Fruit fly (Drosophila melanogaster) whole organism, embryonic: ENCODE data around the gene dgt2.

ENCODE experiments used
- Ada2b ChIP-seq: fragments of 200-800 bp; sonication (Bioruptor generic); IDR thresholded peaks from 2 replicates; pipeline ENCODE4 v1.3.6; 2022; ENCODE audit warnings: missing biosample characterization, missing genetic modification characterization
- Asciz ChIP-seq: fragments of 200-800 bp; sonication (Bioruptor generic); optimal IDR thresholded peaks from 2 replicates; lab custom pipeline; 2017; ENCODE audit warnings: missing biosample characterization, mild to moderate bottlenecking, missing genetic modification characterization, missing genetic modification reagents
- Blimp-1 ChIP-seq: fragments of 200-800 bp; sonication (Bioruptor generic); optimal IDR thresholded peaks from 3 replicates; lab custom pipeline; 2018; ENCODE audit warnings: missing biosample characterization, missing genetic modification characterization, mild to moderate bottlenecking, moderate library complexity, missing genetic modification reagents
- CG1024 ChIP-seq: fragments of 200-800 bp; sonication (Bioruptor generic); IDR thresholded peaks from 2 replicates; pipeline ENCODE4 v1.3.6; 2022; ENCODE audit warnings: missing biosample characterization, missing genetic modification characterization
- CG14710 ChIP-seq: fragments of 200-800 bp; sonication (Bioruptor generic); optimal IDR thresholded peaks from 3 replicates; lab custom pipeline; 2019; ENCODE audit warnings: missing biosample characterization, mild to moderate bottlenecking, missing genetic modification characterization, moderate library complexity
- CG18599 ChIP-seq: fragments of 200-800 bp; sonication (Bioruptor generic); optimal IDR thresholded peaks from 3 replicates; lab custom pipeline; 2017; ENCODE audit warnings: missing biosample characterization, missing genetic modification characterization, mild to moderate bottlenecking, moderate library complexity, missing genetic modification reagents
- CG18619 ChIP-seq: fragments of 200-800 bp; sonication (Bioruptor generic); optimal IDR thresholded peaks from 3 replicates; lab custom pipeline; 2017; ENCODE audit warnings: missing biosample characterization, mild to moderate bottlenecking, missing genetic modification characterization
- CG3281 ChIP-seq: fragments of 200-800 bp; sonication (Bioruptor generic); optimal IDR thresholded peaks from 3 replicates; lab custom pipeline; 2017; ENCODE audit warnings: missing biosample characterization, mild to moderate bottlenecking, missing genetic modification characterization
- CG33213 ChIP-seq: fragments of 200-800 bp; sonication (Bioruptor generic); optimal IDR thresholded peaks from 3 replicates; lab custom pipeline; 2016; ENCODE audit warnings: missing biosample characterization, missing genetic modification characterization
- CG33557 ChIP-seq: fragments of 200-800 bp; sonication (Bioruptor generic); optimal IDR thresholded peaks from 2 replicates; lab custom pipeline; 2019; ENCODE audit warnings: missing biosample characterization, mild to moderate bottlenecking, missing genetic modification characterization, moderate library complexity
- CG34224 ChIP-seq: fragments of 200-800 bp; sonication (Bioruptor generic); IDR thresholded peaks from 3 replicates; pipeline ENCODE4 v1.3.6; 2022; ENCODE audit warnings: missing biosample characterization, missing genetic modification characterization; ENCODE audit not compliant: partially characterized antibody
- CG4424 ChIP-seq: fragments of 200-800 bp; sonication (Bioruptor generic); optimal IDR thresholded peaks from 3 replicates; lab custom pipeline; 2016; ENCODE audit warnings: missing biosample characterization, missing genetic modification characterization
- CG4707 ChIP-seq: fragments of 200-800 bp; sonication (Bioruptor generic); optimal IDR thresholded peaks from 2 replicates; lab custom pipeline; 2018; ENCODE audit warnings: missing biosample characterization, mild to moderate bottlenecking, missing genetic modification characterization, moderate library complexity
- CG6683 ChIP-seq: fragments of 200-800 bp; sonication (Bioruptor generic); optimal IDR thresholded peaks from 2 replicates; lab custom pipeline; 2017; ENCODE audit warnings: missing biosample characterization, mild to moderate bottlenecking, missing genetic modification characterization, missing genetic modification reagents
- CG7556 ChIP-seq: fragments of 200-800 bp; sonication (Bioruptor generic); optimal IDR thresholded peaks from 2 replicates; lab custom pipeline; 2017; ENCODE audit warnings: missing biosample characterization, mild to moderate bottlenecking, missing genetic modification characterization
- CG8290 ChIP-seq, 3 experiments: fragments of 200-800 bp; sonication (Bioruptor generic); optimal IDR thresholded peaks; 2 replicates each; lab custom pipeline; 2016 to 2019; ENCODE audit warnings: missing biosample characterization in 3 of 3, missing genetic modification characterization in 3 of 3, mild to moderate bottlenecking in 2 of 3, moderate library complexity in 1 of 3
- CG9215 ChIP-seq: fragments of 200-800 bp; sonication (Bioruptor generic); IDR thresholded peaks from 2 replicates; pipeline ENCODE4 v1.3.6; 2022; ENCODE audit warnings: missing biosample characterization, missing genetic modification characterization
- CG9437 ChIP-seq: fragments of 200-800 bp; sonication (Bioruptor generic); optimal IDR thresholded peaks from 2 replicates; lab custom pipeline; 2018; ENCODE audit warnings: missing biosample characterization, mild to moderate bottlenecking, missing genetic modification characterization
- CoRest ChIP-seq: fragments of 200-800 bp; sonication (Bioruptor generic); optimal IDR thresholded peaks from 3 replicates; lab custom pipeline; 2018; ENCODE audit warnings: missing biosample characterization, mild to moderate bottlenecking, missing genetic modification characterization, moderate library complexity
- Ets97D ChIP-seq: fragments of 200-800 bp; sonication (Bioruptor generic); optimal IDR thresholded peaks from 3 replicates; lab custom pipeline; 2016; ENCODE audit warnings: missing biosample characterization, missing genetic modification characterization
- Gug ChIP-seq: fragments of 200-800 bp; sonication (Bioruptor generic); IDR thresholded peaks from 4 replicates; pipeline ENCODE4 v1.3.6; 2022; ENCODE audit warnings: missing biosample characterization, missing genetic modification characterization
- Hand ChIP-seq: fragments of 200-800 bp; sonication (Bioruptor generic); optimal IDR thresholded peaks from 2 replicates; lab custom pipeline; 2017; ENCODE audit warnings: mild to moderate bottlenecking, missing biosample characterization, missing genetic modification reagents, missing genetic modification characterization
- MBD-R2 ChIP-seq: fragments of 200-800 bp; sonication (Bioruptor generic); IDR thresholded peaks from 2 replicates; pipeline ENCODE4 v1.3.6; 2022; ENCODE audit warnings: missing biosample characterization, missing genetic modification characterization
- Nf-YA ChIP-seq: fragments of 200-800 bp; sonication (Bioruptor generic); IDR thresholded peaks from 2 replicates; pipeline ENCODE4 v1.3.6; 2022; ENCODE audit warnings: missing biosample characterization, missing genetic modification characterization
- Nf-YB ChIP-seq: fragments of 200-800 bp; sonication (Bioruptor generic); optimal IDR thresholded peaks from 3 replicates; lab custom pipeline; 2019; ENCODE audit warnings: missing biosample characterization, mild to moderate bottlenecking, missing genetic modification characterization, moderate library complexity
- Six4 ChIP-seq: fragments of 200-800 bp; sonication (Bioruptor generic); optimal IDR thresholded peaks from 2 replicates; lab custom pipeline; 2016; ENCODE audit warnings: missing biosample characterization, missing genetic modification characterization
- TFAM ChIP-seq: fragments of 200-800 bp; sonication (Bioruptor generic); optimal IDR thresholded peaks from 2 replicates; lab custom pipeline; 2017; ENCODE audit warnings: missing biosample characterization, missing genetic modification characterization, inconsistent platforms
- Vsx1 ChIP-seq: fragments of 200-800 bp; sonication (Bioruptor generic); optimal IDR thresholded peaks from 2 replicates; lab custom pipeline; 2017; ENCODE audit warnings: missing biosample characterization, mild to moderate bottlenecking, missing genetic modification characterization, missing genetic modification reagents
- caup ChIP-seq: fragments of 200-800 bp; sonication (Bioruptor generic); optimal IDR thresholded peaks from 3 replicates; lab custom pipeline; 2017; ENCODE audit warnings: missing biosample characterization, mild to moderate bottlenecking, missing genetic modification characterization, moderate library complexity; ENCODE audit not compliant: severe bottlenecking
- chinmo ChIP-seq: fragments of 200-800 bp; sonication (Bioruptor generic); IDR thresholded peaks from 4 replicates; pipeline ENCODE4 v1.3.6; 2022; ENCODE audit warnings: missing biosample characterization, missing genetic modification characterization; ENCODE audit not compliant: partially characterized antibody
- chn ChIP-seq: fragments of 200-800 bp; sonication (Bioruptor generic); optimal IDR thresholded peaks from 2 replicates; lab custom pipeline; 2016; ENCODE audit warnings: missing biosample characterization, missing genetic modification characterization
- crol ChIP-seq: fragments of 200-800 bp; sonication (Bioruptor generic); IDR thresholded peaks from 2 replicates; pipeline ENCODE4 v1.3.6; 2022; ENCODE audit warnings: missing biosample characterization, missing genetic modification characterization
- dmrt11E ChIP-seq: fragments of 200-800 bp; sonication (Bioruptor generic); optimal IDR thresholded peaks from 3 replicates; lab custom pipeline; 2018; ENCODE audit warnings: missing biosample characterization, mild to moderate bottlenecking, missing genetic modification characterization, moderate library complexity
- emc ChIP-seq: fragments of 200-800 bp; sonication (Bioruptor generic); optimal IDR thresholded peaks from 2 replicates; lab custom pipeline; 2016; ENCODE audit warnings: missing biosample characterization, missing genetic modification characterization
- ewg ChIP-seq: fragments of 200-800 bp; sonication (Bioruptor generic); optimal IDR thresholded peaks from 3 replicates; lab custom pipeline; 2017; ENCODE audit warnings: mild to moderate bottlenecking, missing biosample characterization, missing genetic modification reagents, missing genetic modification characterization
- fru ChIP-seq: fragments of >200 bp; optimal IDR thresholded peaks from 2 replicates; lab custom pipeline; 2017
- hth ChIP-seq: fragments of >200 bp; optimal IDR thresholded peaks from 2 replicates; lab custom pipeline; 2017; ENCODE audit warnings: inconsistent platforms
- lab ChIP-seq: fragments of 200-800 bp; sonication (Bioruptor generic); optimal IDR thresholded peaks from 3 replicates; lab custom pipeline; 2017; ENCODE audit warnings: missing biosample characterization, missing genetic modification characterization, mild to moderate bottlenecking, moderate library complexity, missing genetic modification reagents
- odd ChIP-seq: fragments of 200-800 bp; sonication (Bioruptor generic); optimal IDR thresholded peaks from 2 replicates; lab custom pipeline; 2017; ENCODE audit warnings: missing biosample characterization, mild to moderate bottlenecking, missing genetic modification characterization
- pita ChIP-seq: fragments of 200-800 bp; sonication (Bioruptor generic); optimal IDR thresholded peaks from 2 replicates; lab custom pipeline; 2017; ENCODE audit warnings: missing biosample characterization, mild to moderate bottlenecking, missing genetic modification characterization
- ranshi ChIP-seq: fragments of 200-800 bp; sonication (Bioruptor generic); IDR thresholded peaks from 2 replicates; pipeline ENCODE4 v1.3.6; 2022; ENCODE audit warnings: missing biosample characterization, missing genetic modification characterization
- run ChIP-seq: fragments of 200-800 bp; sonication (Bioruptor generic); optimal IDR thresholded peaks from 3 replicates; lab custom pipeline; 2018; ENCODE audit warnings: missing biosample characterization, mild to moderate bottlenecking, missing genetic modification characterization
- salm ChIP-seq: fragments of 200-800 bp; sonication (Bioruptor generic); optimal IDR thresholded peaks from 2 replicates; lab custom pipeline; 2018; ENCODE audit warnings: missing biosample characterization, mild to moderate bottlenecking, missing genetic modification characterization
- scrt ChIP-seq: fragments of 200-800 bp; sonication (Bioruptor generic); optimal IDR thresholded peaks from 2 replicates; lab custom pipeline; 2018; ENCODE audit warnings: missing biosample characterization, mild to moderate bottlenecking, missing genetic modification characterization, moderate library complexity
- sd ChIP-seq: fragments of 200-800 bp; sonication (Bioruptor generic); optimal IDR thresholded peaks from 3 replicates; lab custom pipeline; 2018; ENCODE audit warnings: missing biosample characterization, mild to moderate bottlenecking, missing genetic modification characterization, moderate library complexity
- sim ChIP-seq: fragments of 200-800 bp; sonication (Bioruptor generic); IDR thresholded peaks from 2 replicates; pipeline ENCODE4 v1.3.6; 2022; ENCODE audit warnings: missing biosample characterization, missing genetic modification characterization
- so ChIP-seq: fragments of 200-800 bp; sonication (Bioruptor generic); IDR thresholded peaks from 3 replicates; pipeline ENCODE4 v1.3.6; 2022; ENCODE audit warnings: missing biosample characterization, missing genetic modification characterization
- sr ChIP-seq: fragments of 200-800 bp; sonication (Bioruptor generic); IDR thresholded peaks from 3 replicates; pipeline ENCODE4 v1.3.6; 2022; ENCODE audit warnings: missing biosample characterization, missing genetic modification characterization
- tin ChIP-seq: fragments of 200-800 bp; sonication (Bioruptor generic); optimal IDR thresholded peaks from 3 replicates; lab custom pipeline; 2016; ENCODE audit warnings: missing biosample characterization, missing genetic modification characterization
- tll ChIP-seq, 2 experiments: fragments of 200-800 bp in 1 of 2; fragments of >200 bp in 1 of 2; sonication (Bioruptor generic) in 1 of 2; optimal IDR thresholded peaks; 2 replicates each; lab custom pipeline; 2017 to 2019; ENCODE audit warnings: missing biosample characterization in 2 of 2, missing genetic modification characterization in 2 of 2, mild to moderate bottlenecking in 1 of 2, moderate library complexity in 1 of 2

The dgt2 gene

dm6 chr2L:12021193-12021592 lies 31.5 kb downstream of the dgt2 start (continued):
- TF ChIP-seq Vsx1 (GFP tag; lab: Kevin White, UChicago) (peak; percentile 81), CG34224 (no peak), CG4424 (no peak), so (GFP tag; lab: Robert Waterston, UW) (peak; percentile 7; the same call in 2 of the 3 replicates), CG18599 (GFP tag; lab: Kevin White, UChicago) (peak; percentile 73), Hand (GFP tag; lab: Kevin White, UChicago) (peak; percentile 42), Ada2b (GFP tag; lab: Robert Waterston, UW) (peak; percentile 19; the same call in 1 of the 2 replicates), sd (tag; lab: Kevin White, UChicago) (no peak), CG33557 (GFP tag; lab: Kevin White, UChicago) (peak; percentile 81), chinmo (GFP tag; lab: Robert Waterston, UW) (no peak), Six4 (GFP tag; lab: Kevin White, UChicago) (peak; percentile 34), salm (tag; lab: Kevin White, UChicago) (peak; percentile 9), Nf-YA (GFP tag; lab: Robert Waterston, UW) (no peak), Blimp-1 (GFP tag; lab: Kevin White, UChicago) (peak; percentile 76), scrt (GFP tag; lab: Kevin White, UChicago) (peak; percentile 40), CG14710 (tag; lab: Kevin White, UChicago) (peak; percentile 63), CG18619 (GFP tag; lab: Kevin White, UChicago) (peak; percentile 76), TFAM (GFP tag; lab: Kevin White, UChicago) (no peak), lab (GFP tag; lab: Kevin White, UChicago) (peak; percentile 89), Gug (GFP tag; lab: Robert Waterston, UW) (no peak; the same call in 3 of the 4 replicates), Ets97D (GFP tag; lab: Kevin White, UChicago) (no peak), MBD-R2 (GFP tag; lab: Robert Waterston, UW) (no peak), sr (GFP tag; lab: Robert Waterston, UW) (no peak), caup (GFP tag; lab: Kevin White, UChicago) (peak; percentile 85), sim (GFP tag; lab: Robert Waterston, UW) (no peak), dmrt11E (tag; lab: Kevin White, UChicago) (peak; percentile 69), tll (GFP tag; optimal IDR thresholded peaks at IDR 0.05; lab: Kevin White, UChicago) (no peak), CG8290 (GFP tag; optimal IDR thresholded peaks at IDR 0.05; lab: Kevin White, UChicago) (no peak), CG8290 (tag; optimal IDR thresholded peaks at IDR 0.05; lab: Kevin White, UChicago) (peak; percentile 47 to 91), fru (lab: Kevin White, UChicago) (no peak), ewg (GFP tag; lab: Kevin White, UChicago) (peak; percentile 59), CG6683 (peak; percentile 47), CG1024 (GFP tag; lab: Robert Waterston, UW) (no peak), CoRest (peak; percentile 64), pita (GFP tag; lab: Kevin White, UChicago) (no peak), ranshi (GFP tag; lab: Robert Waterston, UW) (peak; percentile 61; the same call in 1 of the 2 replicates), odd (GFP tag; lab: Kevin White, UChicago) (peak; percentile 71), CG33213 (GFP tag; lab: Kevin White, UChicago) (peak; percentile 23), CG4707 (GFP tag; lab: Kevin White, UChicago) (peak; percentile 77), CG7556 (GFP tag; lab: Kevin White, UChicago) (peak; percentile 75), run (tag; lab: Kevin White, UChicago) (no peak), Nf-YB (peak; percentile 48), hth (no peak), CG9215 (GFP tag; lab: Robert Waterston, UW) (no peak), CG3281 (GFP tag; lab: Kevin White, UChicago) (peak; percentile 80), chn (GFP tag; lab: Kevin White, UChicago) (no peak), CG9437 (GFP tag; lab: Kevin White, UChicago) (no peak), Asciz (GFP tag; lab: Kevin White, UChicago) (peak; percentile 78), tin (no peak), emc (GFP tag; lab: Kevin White, UChicago) (no peak), crol (GFP tag; lab: Robert Waterston, UW) (no peak)
